Fruit fly (Drosophila melanogaster) whole organism, embryonic: ENCODE results near the gene Tace.

Experiments
- Abd-B ChIP-seq: fragments of 200-800 bp; sonication (Bioruptor generic); optimal IDR thresholded peaks from 2 replicates; lab custom pipeline; 2018; ENCODE audit warnings: missing biosample characterization, mild to moderate bottlenecking, missing genetic modification characterization, moderate library complexity
- Bteb2 ChIP-seq: fragments of 200-800 bp; sonication (Bioruptor generic); optimal IDR thresholded peaks from 2 replicates; lab custom pipeline; 2016; ENCODE audit warnings: missing biosample characterization, missing genetic modification characterization
- CG10147 ChIP-seq: fragments of 200-800 bp; sonication (Bioruptor generic); optimal IDR thresholded peaks from 2 replicates; lab custom pipeline; 2019; ENCODE audit warnings: missing biosample characterization, mild to moderate bottlenecking, missing genetic modification characterization, moderate library complexity
- CG10565 ChIP-seq: fragments of 200-800 bp; sonication (Bioruptor generic); optimal IDR thresholded peaks from 3 replicates; lab custom pipeline; 2016; ENCODE audit warnings: missing biosample characterization, mild to moderate bottlenecking, missing genetic modification characterization
- CG11560 ChIP-seq: fragments of 200-800 bp; sonication (Bioruptor generic); IDR thresholded peaks from 3 replicates; pipeline ENCODE4 v1.3.6; 2022; ENCODE audit warnings: missing biosample characterization, missing genetic modification characterization
- CG12071 ChIP-seq: fragments of 200-800 bp; sonication (Bioruptor generic); optimal IDR thresholded peaks from 3 replicates; lab custom pipeline; 2018; ENCODE audit warnings: missing biosample characterization, mild to moderate bottlenecking, missing genetic modification characterization
- CG12942 ChIP-seq: fragments of 200-800 bp; sonication (Bioruptor generic); optimal IDR thresholded peaks from 3 replicates; lab custom pipeline; 2016; ENCODE audit warnings: missing biosample characterization, missing genetic modification characterization
- CG1529 ChIP-seq: fragments of 200-800 bp; sonication (Bioruptor generic); optimal IDR thresholded peaks from 3 replicates; lab custom pipeline; 2018; ENCODE audit warnings: missing biosample characterization, missing genetic modification characterization
- CG16779 ChIP-seq: fragments of 200-800 bp; sonication (Bioruptor generic); IDR thresholded peaks from 2 replicates; pipeline ENCODE4 v1.3.6; 2022; ENCODE audit warnings: missing biosample characterization, missing genetic modification characterization
- CG17186 ChIP-seq: fragments of 200-800 bp; sonication (Bioruptor generic); optimal IDR thresholded peaks from 3 replicates; lab custom pipeline; 2017; ENCODE audit warnings: missing biosample characterization, missing genetic modification reagents, missing genetic modification characterization
- CG30020 ChIP-seq: fragments of 200-800 bp; optimal IDR thresholded peaks from 2 replicates; lab custom pipeline; 2019; ENCODE audit warnings: missing biosample characterization, mild to moderate bottlenecking, missing genetic modification characterization, moderate library complexity
- CG3163 ChIP-seq: fragments of 200-800 bp; sonication (Bioruptor generic); optimal IDR thresholded peaks from 3 replicates; lab custom pipeline; 2016; ENCODE audit warnings: missing biosample characterization, missing genetic modification characterization
- CG33213 ChIP-seq: fragments of 200-800 bp; sonication (Bioruptor generic); optimal IDR thresholded peaks from 3 replicates; lab custom pipeline; 2016; ENCODE audit warnings: missing biosample characterization, missing genetic modification characterization
- CG3838 ChIP-seq: fragments of 200-800 bp; sonication (Bioruptor generic); optimal IDR thresholded peaks from 3 replicates; lab custom pipeline; 2016; ENCODE audit warnings: missing biosample characterization, missing genetic modification characterization
- CG3995 ChIP-seq: fragments of 200-800 bp; sonication (Bioruptor generic); optimal IDR thresholded peaks from 3 replicates; lab custom pipeline; 2016; ENCODE audit warnings: missing biosample characterization, missing genetic modification characterization
- CG4617 ChIP-seq: fragments of 200-800 bp; sonication (Bioruptor generic); optimal IDR thresholded peaks from 3 replicates; lab custom pipeline; 2016; ENCODE audit warnings: missing biosample characterization, missing genetic modification characterization, borderline replicate concordance
- CG5180 ChIP-seq: fragments of 200-800 bp; sonication (Bioruptor generic); optimal IDR thresholded peaks from 3 replicates; lab custom pipeline; 2017; ENCODE audit warnings: missing biosample characterization, missing genetic modification characterization, mild to moderate bottlenecking, moderate library complexity, missing genetic modification reagents
- CG7786 ChIP-seq: fragments of 200-800 bp; sonication (Bioruptor generic); optimal IDR thresholded peaks from 2 replicates; lab custom pipeline; 2016; ENCODE audit warnings: missing biosample characterization, missing genetic modification characterization
- CG9727 ChIP-seq: fragments of 200-800 bp; sonication (Bioruptor generic); optimal IDR thresholded peaks from 3 replicates; lab custom pipeline; 2017; ENCODE audit warnings: missing biosample characterization, mild to moderate bottlenecking, missing genetic modification characterization
- Camta ChIP-seq: fragments of 200-800 bp; sonication (Bioruptor generic); optimal IDR thresholded peaks from 2 replicates; lab custom pipeline; 2016; ENCODE audit warnings: missing biosample characterization, missing genetic modification characterization
- Chrac-16 ChIP-seq: fragments of 200-800 bp; sonication (Bioruptor generic); optimal IDR thresholded peaks from 3 replicates; lab custom pipeline; 2016; ENCODE audit warnings: missing biosample characterization, missing genetic modification characterization
- D19A ChIP-seq: fragments of 200-800 bp; optimal IDR thresholded peaks from 3 replicates; lab custom pipeline; 2019; ENCODE audit warnings: missing biosample characterization, mild to moderate bottlenecking, missing genetic modification characterization, moderate library complexity
- Dbx ChIP-seq: fragments of 200-800 bp; sonication (Bioruptor generic); IDR thresholded peaks from 3 replicates; pipeline ENCODE4 v1.3.6; 2022; ENCODE audit warnings: missing biosample characterization, missing genetic modification characterization
- Dfd ChIP-seq, 2 experiments: fragments of >200 bp; optimal IDR thresholded peaks; 2 replicates each; lab custom pipeline; 2017; ENCODE audit warnings: missing biosample characterization in 2 of 2, missing genetic modification characterization in 2 of 2
- Dip3 ChIP-seq: fragments of 200-800 bp; sonication (Bioruptor generic); optimal IDR thresholded peaks from 3 replicates; lab custom pipeline; 2016; ENCODE audit warnings: missing biosample characterization, missing genetic modification characterization
- Eip74EF ChIP-seq, 2 experiments: fragments of 200-800 bp in 1 of 2; fragments of >200 bp in 1 of 2; sonication (Bioruptor generic) in 1 of 2; optimal IDR thresholded peaks; 2 replicates each; lab custom pipeline; 2017 to 2019; ENCODE audit warnings: missing biosample characterization in 2 of 2, missing genetic modification characterization in 2 of 2, mild to moderate bottlenecking in 1 of 2, moderate library complexity in 1 of 2
- Fer2 ChIP-seq: fragments of 200-800 bp; sonication (Bioruptor generic); optimal IDR thresholded peaks from 2 replicates; lab custom pipeline; 2018; ENCODE audit warnings: missing biosample characterization, mild to moderate bottlenecking, missing genetic modification characterization, moderate library complexity
- NC2β ChIP-seq: fragments of 200-800 bp; sonication (Bioruptor generic); optimal IDR thresholded peaks from 2 replicates; lab custom pipeline; 2016; ENCODE audit warnings: missing biosample characterization, missing genetic modification characterization
- Oaz ChIP-seq: fragments of 200-800 bp; sonication (Bioruptor generic); IDR thresholded peaks from 2 replicates; pipeline ENCODE4 v1.3.6; 2022; ENCODE audit warnings: missing biosample characterization, missing genetic modification characterization
- Sin3A ChIP-seq: fragments of >200 bp; optimal IDR thresholded peaks from 2 replicates; lab custom pipeline; 2018
- Stat92E ChIP-seq, 3 experiments: fragments of >200 bp in 2 of 3; fragments of 200-800 bp in 1 of 3; sonication (Bioruptor generic) in 1 of 3; optimal IDR thresholded peaks; 2 replicates each; lab custom pipeline; 2017 to 2019; ENCODE audit warnings: missing biosample characterization in 3 of 3, missing genetic modification characterization in 3 of 3, mild to moderate bottlenecking in 1 of 3, moderate library complexity in 1 of 3
- Tbp ChIP-seq: fragments of >200 bp; optimal IDR thresholded peaks from 2 replicates; lab custom pipeline; 2018; ENCODE audit warnings: missing biosample characterization, missing genetic modification characterization
- Usf ChIP-seq: fragments of 200-800 bp; sonication (Bioruptor generic); optimal IDR thresholded peaks from 2 replicates; lab custom pipeline; 2017; ENCODE audit warnings: missing genotype, missing biosample characterization, missing genetic modification characterization
- ap ChIP-seq: fragments of 200-800 bp; sonication (Bioruptor generic); IDR thresholded peaks from 2 replicates; pipeline ENCODE4 v1.3.6; 2022; ENCODE audit warnings: missing biosample characterization, missing genetic modification characterization
- crp ChIP-seq, 2 experiments: fragments of 200-800 bp; sonication (Bioruptor generic); optimal IDR thresholded peaks; 2 replicates in 1 of 2; 3 replicates in 1 of 2; lab custom pipeline; 2017; ENCODE audit warnings: missing biosample characterization in 2 of 2, missing genetic modification characterization in 2 of 2, mild to moderate bottlenecking in 1 of 2, moderate library complexity in 1 of 2
- dati ChIP-seq: fragments of 200-800 bp; sonication (Bioruptor generic); IDR thresholded peaks from 2 replicates; pipeline ENCODE4 v1.3.6; 2022; ENCODE audit warnings: missing biosample characterization, missing genetic modification characterization
- disco-r ChIP-seq: fragments of 200-800 bp; sonication (Bioruptor generic); optimal IDR thresholded peaks from 2 replicates; lab custom pipeline; 2016; ENCODE audit warnings: missing biosample characterization, missing genetic modification characterization
- dmrt99B ChIP-seq: fragments of 200-800 bp; sonication (Bioruptor generic); optimal IDR thresholded peaks from 2 replicates; lab custom pipeline; 2018; ENCODE audit warnings: missing biosample characterization, mild to moderate bottlenecking, missing genetic modification characterization, moderate library complexity
- dysf ChIP-seq: fragments of 200-800 bp; sonication (Bioruptor generic); IDR thresholded peaks from 3 replicates; pipeline ENCODE4 v1.3.6; 2022; ENCODE audit warnings: missing biosample characterization, missing genetic modification characterization
- fd64A ChIP-seq: fragments of 200-800 bp; sonication (Bioruptor generic); optimal IDR thresholded peaks from 3 replicates; lab custom pipeline; 2018; ENCODE audit warnings: missing biosample characterization, mild to moderate bottlenecking, missing genetic modification characterization
- fru ChIP-seq: fragments of >200 bp; optimal IDR thresholded peaks from 2 replicates; lab custom pipeline; 2017
- h ChIP-seq: fragments of >200 bp; optimal IDR thresholded peaks from 2 replicates; lab custom pipeline; 2017
- ham ChIP-seq: fragments of 200-800 bp; sonication (Bioruptor generic); IDR thresholded peaks from 2 replicates; pipeline ENCODE4 v1.3.6; 2022; ENCODE audit warnings: missing biosample characterization, missing genetic modification characterization
- kay ChIP-seq: fragments of 200-800 bp; sonication (Bioruptor generic); optimal IDR thresholded peaks from 2 replicates; lab custom pipeline; 2016; ENCODE audit warnings: missing biosample characterization, missing genetic modification characterization
- nom ChIP-seq: fragments of 200-800 bp; sonication (Bioruptor generic); optimal IDR thresholded peaks from 2 replicates; lab custom pipeline; 2017; ENCODE audit warnings: missing biosample characterization, missing genetic modification characterization, mild to moderate bottlenecking, moderate library complexity, missing genetic modification reagents
- pan ChIP-seq, 4 experiments: fragments of >200 bp in 3 of 4; fragments of 200-800 bp in 1 of 4; sonication (Bioruptor generic) in 1 of 4; optimal IDR thresholded peaks in 3 of 4; IDR thresholded peaks in 1 of 4; 2 replicates each; pipeline versions ENCODE4 v1.3.6 to Lab custom; 2017 to 2022; ENCODE audit warnings: missing biosample characterization in 2 of 4, missing genetic modification characterization in 2 of 4, mixed read lengths in 1 of 4
- rib ChIP-seq: fragments of 200-800 bp; sonication (Bioruptor generic); IDR thresholded peaks from 2 replicates; pipeline ENCODE4 v1.3.6; 2022; ENCODE audit warnings: missing biosample characterization, missing genetic modification characterization
- sens-2 ChIP-seq: fragments of 200-800 bp; sonication (Bioruptor generic); IDR thresholded peaks from 2 replicates; pipeline ENCODE4 v1.3.6; 2022; ENCODE audit warnings: missing biosample characterization, missing genetic modification characterization
- shn ChIP-seq: fragments of 200-800 bp; sonication (Bioruptor generic); optimal IDR thresholded peaks from 3 replicates; lab custom pipeline; 2016; ENCODE audit warnings: missing biosample characterization, missing genetic modification characterization
- tll ChIP-seq, 2 experiments: fragments of 200-800 bp in 1 of 2; fragments of >200 bp in 1 of 2; sonication (Bioruptor generic) in 1 of 2; optimal IDR thresholded peaks; 2 replicates each; lab custom pipeline; 2017 to 2019; ENCODE audit warnings: missing biosample characterization in 2 of 2, missing genetic modification characterization in 2 of 2, mild to moderate bottlenecking in 1 of 2, moderate library complexity in 1 of 2
- toy ChIP-seq: fragments of 200-800 bp; sonication (Bioruptor generic); IDR thresholded peaks from 2 replicates; pipeline ENCODE4 v1.3.6; 2022; ENCODE audit warnings: missing biosample characterization, missing genetic modification characterization

The Tace gene

DNA sequence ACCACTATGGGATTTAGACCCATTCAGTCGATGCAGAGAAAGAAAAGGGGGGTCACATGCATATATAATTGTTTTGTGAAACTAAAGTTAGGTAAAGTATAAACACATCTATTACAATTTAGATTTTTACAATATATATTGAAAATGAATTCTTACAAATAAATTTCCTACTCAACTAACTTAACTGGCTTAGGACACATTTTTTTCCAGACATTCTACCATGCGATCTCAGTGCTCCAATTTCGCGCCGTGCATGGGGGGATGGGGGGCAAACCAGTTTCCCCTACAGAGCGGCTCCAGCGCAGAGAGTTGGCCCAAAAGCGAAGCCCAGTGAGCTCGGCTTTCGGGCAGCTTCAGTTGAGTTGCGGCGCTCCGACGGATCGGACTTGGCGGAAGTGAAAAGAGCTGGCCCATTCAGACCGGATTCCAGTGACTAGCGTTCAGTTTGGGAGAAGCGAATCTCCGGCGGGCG is 17.2 kb upstream of the Tace start, which contains the start of gene CG7896 (continued):
- TF ChIP-seq CG30020 (tag; lab: Kevin White, UChicago) (no peak), Bteb2 (GFP tag; lab: Kevin White, UChicago) (peak; percentile 10), rib (0 out of 2 replicates have a peak, but pooled peaks have one; percentile 22), dmrt99B (tag; lab: Kevin White, UChicago) (peak; percentile 75), Usf (peak; percentile 41), CG4617 (GFP tag; lab: Kevin White, UChicago) (peak; percentile 1), shn (GFP tag; lab: Kevin White, UChicago) (no peak), CG5180 (peak; percentile 40), CG3163 (GFP tag; lab: Kevin White, UChicago) (no peak), Chrac-16 (GFP tag; lab: Kevin White, UChicago) (peak; percentile 60), CG10565 (GFP tag; lab: Kevin White, UChicago) (no peak), kay (GFP tag; lab: Kevin White, UChicago) (no peak), CG12942 (GFP tag; lab: Kevin White, UChicago) (peak; percentile 38), Sin3A (lab: Kevin White, UChicago) (no peak), dati (GFP tag; lab: Robert Waterston, UW) (no peak), Abd-B (GFP tag; lab: Kevin White, UChicago) (peak; percentile 54), Eip74EF (GFP tag; optimal IDR thresholded peaks at IDR 0.05; lab: Kevin White, UChicago) (peak in 1 of 2 experiments; percentile 22), fru (no peak), CG3838 (GFP tag; lab: Kevin White, UChicago) (no peak), CG7786 (GFP tag; lab: Kevin White, UChicago) (no peak), NC2β (GFP tag; lab: Kevin White, UChicago) (no peak), CG10147 (peak; percentile 54), Stat92E (GFP tag; optimal IDR thresholded peaks at IDR 0.05; lab: Kevin White, UChicago) (peak in 1 of 3 experiments; percentile 13), pan (optimal IDR thresholded peaks at IDR 0.05; lab: Kevin White, UChicago) (no peak), pan (GFP tag; optimal IDR thresholded peaks at IDR 0.05 in 1 of 2, IDR thresholded peaks at IDR 0.05 in 1 of 2) (peak in 1 of 2 experiments; percentile 80), CG12071 (peak; percentile 27), CG9727 (GFP tag; lab: Kevin White, UChicago) (peak; percentile 67), D19A (tag; lab: Kevin White, UChicago) (no peak), CG16779 (GFP tag; lab: Robert Waterston, UW) (0 out of 2 replicates have a peak, but pooled peaks have one; percentile 23), ap (no peak), nom (GFP tag; lab: Kevin White, UChicago) (peak; percentile 64), Fer2 (tag; lab: Kevin White, UChicago) (peak; percentile 22), Dbx (GFP tag; lab: Robert Waterston, UW) (peak; percentile 80), Tbp (GFP tag; lab: Kevin White, UChicago) (no peak), dysf (GFP tag; lab: Robert Waterston, UW) (peak; percentile 92), ham (GFP tag; lab: Robert Waterston, UW) (0 out of 2 replicates have a peak, but pooled peaks have one; percentile 38), CG3995 (GFP tag; lab: Kevin White, UChicago) (peak; percentile 26), fd64A (GFP tag; lab: Kevin White, UChicago) (no peak), Camta (GFP tag; lab: Kevin White, UChicago) (no peak), tll (GFP tag; optimal IDR thresholded peaks at IDR 0.05; lab: Kevin White, UChicago) (no peak), CG33213 (no peak), crp (GFP tag; optimal IDR thresholded peaks at IDR 0.05; lab: Kevin White, UChicago) (peak in 1 of 2 experiments; percentile 11), CG17186 (no peak), CG1529 (GFP tag; lab: Kevin White, UChicago) (peak; percentile 42), disco-r (GFP tag; lab: Kevin White, UChicago) (no peak), Dfd (GFP tag; optimal IDR thresholded peaks at IDR 0.05; lab: Kevin White, UChicago) (no peak), Oaz (GFP tag; lab: Robert Waterston, UW) (peak; percentile 82), Dip3 (GFP tag; lab: Kevin White, UChicago) (peak; percentile 6), CG11560 (tag; lab: Robert Waterston, UW) (no peak), sens-2 (GFP tag; lab: Robert Waterston, UW) (no peak), h (lab: Kevin White, UChicago) (no peak), toy (GFP tag; lab: Robert Waterston, UW) (peak; percentile 45; the same call in 1 of the 2 replicates)
